Worm (Caenorhabditis elegans) whole organism, L4 larva: Measurements from ENCODE around the gene B0361.9.
"Not testable (repeated sequence)": the region's sequence is repeated elsewhere in the genome, so short reads cannot be mapped to it uniquely, and the experiment has no call there.

Experiments used
- R02D3.7 ChIP-seq: fragments of 150-350 bp; sonication (generic microtip); optimal IDR thresholded peaks from 3 replicates; lab custom pipeline; 2014; ENCODE audit warnings: missing biosample characterization, missing genetic modification characterization
- ceh-32 ChIP-seq: sonication (generic microtip); optimal IDR thresholded peaks from 2 replicates; lab custom pipeline; 2016; ENCODE audit warnings: mild to moderate bottlenecking, missing genetic modification characterization, missing compliant biosample characterization; ENCODE audit not compliant: poor library complexity
- ceh-82 ChIP-seq: sonication (generic microtip); optimal IDR thresholded peaks from 2 replicates; lab custom pipeline; 2017; ENCODE audit warnings: missing biosample characterization, missing genetic modification characterization
- daf-16 ChIP-seq, 3 experiments: sonication (generic microtip); optimal IDR thresholded peaks; 2 replicates each; lab custom pipeline; 2016 to 2017; ENCODE audit warnings: missing genetic modification characterization in 3 of 3, missing genetic modification reagents in 3 of 3, mild to moderate bottlenecking in 2 of 3, missing compliant biosample characterization in 2 of 3, missing biosample characterization in 1 of 3, moderate library complexity in 1 of 3
- fos-1 ChIP-seq: fragments of 150-350 bp; optimal IDR thresholded peaks from 2 replicates; lab custom pipeline; 2014; ENCODE audit warnings: missing biosample characterization, missing genetic modification characterization
- mdl-1 ChIP-seq, 2 experiments: fragments of 150-350 bp in 1 of 2; sonication (generic microtip) in 1 of 2; optimal IDR thresholded peaks; 2 replicates each; lab custom pipeline; 2014 to 2017; ENCODE audit warnings: missing biosample characterization in 2 of 2, missing genetic modification characterization in 2 of 2
- nhr-11 ChIP-seq: fragments of 150-350 bp; optimal IDR thresholded peaks from 2 replicates; lab custom pipeline; 2014; ENCODE audit warnings: missing biosample characterization, missing genetic modification characterization
- nhr-237 ChIP-seq: sonication (generic microtip); optimal IDR thresholded peaks from 2 replicates; lab custom pipeline; 2017; ENCODE audit warnings: missing biosample characterization, missing genetic modification characterization
- nhr-25 ChIP-seq: sonication (generic microtip); optimal IDR thresholded peaks from 2 replicates; lab custom pipeline; 2017; ENCODE audit warnings: missing genetic modification characterization, mild to moderate bottlenecking, missing compliant biosample characterization, antibody characterized with exemption, moderate library complexity, borderline replicate concordance; ENCODE audit not compliant: insufficient read depth
- tra-1 ChIP-seq: fragments of 200-800 bp; sonication (Bioruptor generic); IDR thresholded peaks from 2 replicates; pipeline ENCODE4 v1.3.6; 2022; ENCODE audit warnings: missing genetic modification reagents, missing genetic modification characterization, missing compliant biosample characterization
- unc-62 ChIP-seq, 3 experiments: fragments of 150-350 bp in 1 of 3; sonication (generic microtip); optimal IDR thresholded peaks in 2 of 3; peaks in 1 of 3; 1 replicate in 1 of 3; 2 replicates in 2 of 3; lab custom pipeline; 2014 to 2017; ENCODE audit warnings: missing biosample characterization in 3 of 3, missing genetic modification characterization in 3 of 3, missing genetic modification reagents in 3 of 3, missing genotype in 1 of 3
- zfp-3 ChIP-seq: fragments of 200-800 bp; sonication (Bioruptor generic); conservative IDR thresholded peaks from 2 replicates; pipeline ENCODE4 v1.3.6; 2022; ENCODE audit warnings: missing genetic modification reagents, missing genetic modification characterization, missing compliant biosample characterization
- ztf-11 ChIP-seq: fragments of 150-350 bp; optimal IDR thresholded peaks from 2 replicates; lab custom pipeline; 2014; ENCODE audit warnings: missing biosample characterization, missing genetic modification characterization

- not testable (repeated sequence) for TF ChIP-seq ztf-11 (tag; lab: Kevin White, UChicago); unc-62 (GFP tag; optimal IDR thresholded peaks at IDR 0.05 in 1 of 2; lab: Kevin White, UChicago); unc-62 (tag; optimal IDR thresholded peaks at IDR 0.05; lab: Kevin White, UChicago); nhr-11 (tag; lab: Kevin White, UChicago); nhr-237 (tag; lab: Kevin White, UChicago); fos-1; R02D3.7 (tag; lab: Kevin White, UChicago); zfp-3; ceh-82 (tag; lab: Kevin White, UChicago); daf-16 (GFP tag; optimal IDR thresholded peaks at IDR 0.05; lab: Kevin White, UChicago); daf-16 (tag; optimal IDR thresholded peaks at IDR 0.05; lab: Kevin White, UChicago); nhr-25; ceh-32 (tag; lab: Kevin White, UChicago); mdl-1 (tag; optimal IDR thresholded peaks at IDR 0.05; lab: Kevin White, UChicago)
- 0 out of 2 replicates have a peak, but pooled peaks have one; percentile 37 for TF ChIP-seq tra-1 (GFP tag; lab: Robert Waterston, UW)
Observed at ce11 chrIII:7333906-7334531, 34.6 kb upstream of the B0361.9 start.
